Worm (Caenorhabditis elegans): ENCODE data around the gene B0361.4.

DNA sequence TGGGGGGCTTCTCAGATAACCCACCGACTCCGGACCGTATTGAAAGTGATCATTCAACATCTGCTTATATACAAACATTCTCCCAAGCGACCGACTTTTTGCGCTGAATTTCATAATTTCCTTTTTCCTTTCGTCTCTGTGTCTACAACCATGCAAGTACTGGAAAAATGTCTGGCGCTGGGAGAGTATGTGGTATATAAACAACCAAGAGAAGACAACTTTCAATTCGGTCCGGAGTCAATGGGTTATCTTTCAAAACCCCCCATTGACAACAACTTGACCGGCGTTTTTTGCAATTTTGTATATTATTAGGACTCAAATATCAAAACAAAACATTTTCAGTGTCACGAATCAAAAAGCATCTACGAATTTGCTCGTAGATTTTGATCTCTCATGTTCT, 19.7 kb downstream of the B0361.4 start:
- TF ChIP-seq nhr-11 (tag; optimal IDR thresholded peaks at IDR 0.05), result peak; percentile 72
- peak; percentile 84 for TF ChIP-seq lin-38 (GFP tag; IDR thresholded peaks at IDR 0.05)
- TF ChIP-seq ZK546.5 (tag; optimal IDR thresholded peaks at IDR 0.05), result no peak
- peak; percentile 59 for TF ChIP-seq mes-2 (tag; optimal IDR thresholded peaks at IDR 0.05; ENCODE audit: poor library complexity, severe bottlenecking)
- TF ChIP-seq nhr-25 (tag; optimal IDR thresholded peaks at IDR 0.05; ENCODE audit: borderline replicate concordance, insufficient read depth), result no peak
- TF ChIP-seq sdz-12 (GFP tag; optimal IDR thresholded peaks at IDR 0.05), result peak; percentile 74
- TF ChIP-seq unc-130 (GFP tag; optimal IDR thresholded peaks at IDR 0.05), result no peak
- no peak for TF ChIP-seq zag-1 (tag; optimal IDR thresholded peaks at IDR 0.05)
- no peak for TF ChIP-seq unc-62 (GFP tag; optimal IDR thresholded peaks at IDR 0.05 in 1 of 2)
- TF ChIP-seq unc-62 (tag; optimal IDR thresholded peaks at IDR 0.05), result no peak
- peak in 1 of 2 experiments; percentile 89 for TF ChIP-seq lsy-2 (tag; optimal IDR thresholded peaks at IDR 0.05)
- no peak for TF ChIP-seq R02D3.7 (tag; optimal IDR thresholded peaks at IDR 0.05)
- TF ChIP-seq mdl-1 (tag; optimal IDR thresholded peaks at IDR 0.05), result peak in 1 of 2 experiments; percentile 25
